Worm (Caenorhabditis elegans) whole organism, mixed stage, embryonic: ENCODE measurements around the gene T23D5.8.

Experiments
- bed-3 ChIP-seq: fragments of 200-800 bp; sonication (Bioruptor generic); optimal IDR thresholded peaks from 3 replicates; lab custom pipeline; 2018; ENCODE audit warnings: mild to moderate bottlenecking, missing genetic modification characterization, moderate library complexity, missing compliant biosample characterization
- elt-1 ChIP-seq: sonication (generic microtip); optimal IDR thresholded peaks from 2 replicates; lab custom pipeline; 2017; ENCODE audit warnings: missing genetic modification characterization, mild to moderate bottlenecking, missing compliant biosample characterization, antibody characterized with exemption, moderate library complexity, borderline replicate concordance; ENCODE audit not compliant: insufficient read depth
- ham-2 ChIP-seq: fragments of 200-800 bp; sonication (Bioruptor generic); optimal IDR thresholded peaks from 2 replicates; lab custom pipeline; 2018; ENCODE audit warnings: mild to moderate bottlenecking, missing genetic modification characterization, missing compliant biosample characterization
- lsy-2 ChIP-seq: fragments of 150-350 bp; optimal IDR thresholded peaks from 2 replicates; lab custom pipeline; 2014; ENCODE audit warnings: missing biosample characterization, missing genetic modification characterization
- mls-2 ChIP-seq: sonication (generic microtip); optimal IDR thresholded peaks from 2 replicates; lab custom pipeline; 2016; ENCODE audit warnings: mild to moderate bottlenecking, missing genetic modification characterization, moderate library complexity, missing compliant biosample characterization
- nhr-12 ChIP-seq: fragments of 150-350 bp; optimal IDR thresholded peaks from 2 replicates; lab custom pipeline; 2014; ENCODE audit warnings: missing biosample characterization, missing genetic modification characterization
- nhr-76 ChIP-seq: sonication (generic microtip); optimal IDR thresholded peaks from 2 replicates; lab custom pipeline; 2017; ENCODE audit warnings: missing biosample characterization, missing genetic modification characterization
- unc-120 ChIP-seq: sonication (generic microtip); optimal IDR thresholded peaks from 2 replicates; lab custom pipeline; 2017; ENCODE audit warnings: missing genetic modification characterization, missing compliant biosample characterization; ENCODE audit not compliant: poor library complexity, severe bottlenecking
- unc-39 ChIP-seq: fragments of 150-350 bp; optimal IDR thresholded peaks from 2 replicates; lab custom pipeline; 2014; ENCODE audit warnings: missing biosample characterization, missing genetic modification characterization
- unc-62 ChIP-seq: fragments of 150-350 bp; optimal IDR thresholded peaks from 2 replicates; lab custom pipeline; 2014; ENCODE audit warnings: missing biosample characterization, missing genetic modification reagents, missing genetic modification characterization

DNA sequence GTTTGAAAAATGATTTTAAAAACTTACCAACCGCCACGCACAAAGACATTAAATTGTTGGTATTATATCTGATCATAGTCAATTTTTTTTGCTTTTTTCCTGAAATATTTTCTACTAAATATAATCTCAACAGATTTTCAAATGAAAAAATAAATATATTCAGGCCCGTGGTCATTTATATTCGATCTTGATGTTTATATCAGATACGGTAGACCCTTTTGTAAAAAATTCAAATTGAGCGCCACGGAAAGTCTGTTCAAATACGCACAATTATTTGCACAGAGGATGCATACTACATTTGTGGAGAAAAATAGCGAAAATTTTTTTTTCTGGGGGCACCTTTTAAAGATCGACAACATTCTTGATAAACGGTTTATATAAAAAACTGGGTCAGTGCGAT lies 44.2 kb upstream of the T23D5.8 start, which contains the start of gene T26E4.4:
- TF ChIP-seq unc-120 (tag; lab: Kevin White, UChicago), result no peak
- no peak for TF ChIP-seq nhr-12 (tag; lab: Kevin White, UChicago)
- TF ChIP-seq bed-3 (GFP tag; lab: Kevin White, UChicago), result no peak
- no peak for TF ChIP-seq unc-62
- no peak for TF ChIP-seq nhr-76 (tag; lab: Kevin White, UChicago)
- no peak for TF ChIP-seq elt-1 (tag; lab: Kevin White, UChicago)
- TF ChIP-seq unc-39 (tag; lab: Kevin White, UChicago), result no peak
- TF ChIP-seq lsy-2 (tag; lab: Kevin White, UChicago), result no peak
- TF ChIP-seq ham-2, result no peak
- TF ChIP-seq mls-2 (tag; lab: Kevin White, UChicago), result no peak
